Worm (Caenorhabditis elegans): ENCODE measurements around the gene T25B9.9.

The T25B9.9 gene

ce11 chrIV:10803973-10804372 lies 34.5 kb downstream of the T25B9.9 start:
- TF ChIP-seq nhr-28 (tag; optimal IDR thresholded peaks at IDR 0.05), result no peak
- TF ChIP-seq egl-5 (tag; optimal IDR thresholded peaks at IDR 0.05), result no peak
- TF ChIP-seq tbx-2 (tag; optimal IDR thresholded peaks at IDR 0.05), result no peak
- TF ChIP-seq nhr-67 (tag; optimal IDR thresholded peaks at IDR 0.05), result no peak
- no peak for TF ChIP-seq lin-39 (tag; optimal IDR thresholded peaks at IDR 0.05)
- no peak for TF ChIP-seq ceh-16 (tag; optimal IDR thresholded peaks at IDR 0.05)
- TF ChIP-seq nhr-11 (tag; optimal IDR thresholded peaks at IDR 0.05), result no peak
- no peak for TF ChIP-seq nfya-1 (tag; optimal IDR thresholded peaks at IDR 0.05; ENCODE audit: insufficient read depth)
- TF ChIP-seq fos-1 (tag; optimal IDR thresholded peaks at IDR 0.05), result no peak
- TF ChIP-seq ztf-4 (tag; optimal IDR thresholded peaks at IDR 0.05), result no peak
- no peak for TF ChIP-seq zag-1 (tag; optimal IDR thresholded peaks at IDR 0.05)

- TF ChIP-seq elt-2 (tag; optimal IDR thresholded peaks at IDR 0.05) (peak; percentile 78), pha-4 (tag; optimal IDR thresholded peaks at IDR 0.05) (peak; percentile 15), skn-1 (tag; optimal IDR thresholded peaks at IDR 0.05) (peak; percentile 7), nhr-237 (tag; optimal IDR thresholded peaks at IDR 0.05) (no peak), pqm-1 (tag; optimal IDR thresholded peaks at IDR 0.05) (peak; percentile 95)
Observed at ce11 chrIV:10810820-10811219, 41.4 kb downstream of the T25B9.9 start.

- TF ChIP-seq pha-4 (tag; optimal IDR thresholded peaks at IDR 0.05) (peak; percentile 5), lin-39 (tag; optimal IDR thresholded peaks at IDR 0.05) (no peak)
Observed at ce11 chrIV:10811388-10811787, 41.9 kb downstream of the T25B9.9 start.

ce11 chrIV:10812099-10812498 lies 42.6 kb downstream of the T25B9.9 start, which contains the start of gene miz-1:
Gene miz-1 (plus strand): TSS chrIV:10812399.
- TF ChIP-seq egl-5 (tag; optimal IDR thresholded peaks at IDR 0.05) (peak; percentile 59), sea-2 (GFP tag; optimal IDR thresholded peaks at IDR 0.05) (no peak), aly-2 (tag; optimal IDR thresholded peaks at IDR 0.05) (no peak)

ce11 chrIV:10815950-10816349 lies 46.5 kb downstream of the T25B9.9 start:
- TF ChIP-seq pqm-1 (tag; optimal IDR thresholded peaks at IDR 0.05) (no peak), nhr-25 (tag; optimal IDR thresholded peaks at IDR 0.05) (peak; percentile 78), elt-3 (tag; optimal IDR thresholded peaks at IDR 0.05) (no peak), ceh-16 (tag; optimal IDR thresholded peaks at IDR 0.05) (no peak)

ce11 chrIV:10817030-10817429 lies 47.6 kb downstream of the T25B9.9 start:
- TF ChIP-seq hmg-11 (tag; optimal IDR thresholded peaks at IDR 0.05) (peak; percentile 70), nfya-1 (tag; optimal IDR thresholded peaks at IDR 0.05; ENCODE audit: insufficient read depth) (peak; percentile 18), ceh-9 (tag; optimal IDR thresholded peaks at IDR 0.05) (no peak), lin-39 (tag; optimal IDR thresholded peaks at IDR 0.05) (peak; percentile 23), nhr-23 (tag; optimal IDR thresholded peaks at IDR 0.05) (peak; percentile 9), egl-27 (tag; optimal IDR thresholded peaks at IDR 0.05) (no peak), tbx-2 (tag; optimal IDR thresholded peaks at IDR 0.05) (no peak)

ce11 chrIV:10819049-10819448 lies 49.6 kb downstream of the T25B9.9 start:
- TF ChIP-seq lin-39 (tag; optimal IDR thresholded peaks at IDR 0.05) (peak; percentile 11), nhr-25 (tag; optimal IDR thresholded peaks at IDR 0.05) (no peak), nfya-1 (tag; optimal IDR thresholded peaks at IDR 0.05; ENCODE audit: insufficient read depth) (peak; percentile 22)

ce11 chrIV:10820114-10820513 lies 50.7 kb downstream of the T25B9.9 start:
- TF ChIP-seq pqm-1 (tag; optimal IDR thresholded peaks at IDR 0.05) (peak; percentile 2), fkh-10 (GFP tag; optimal IDR thresholded peaks at IDR 0.05) (no peak), nhr-28 (tag; optimal IDR thresholded peaks at IDR 0.05) (no peak), egl-27 (tag; optimal IDR thresholded peaks at IDR 0.05) (no peak), ceh-16 (tag; optimal IDR thresholded peaks at IDR 0.05) (no peak), nfya-1 (tag; optimal IDR thresholded peaks at IDR 0.05; ENCODE audit: insufficient read depth) (peak; percentile 10), elt-2 (tag; optimal IDR thresholded peaks at IDR 0.05) (peak; percentile 69)

Data from whole organism, L3 larva.